Fruit fly (Drosophila melanogaster): Measurements from ENCODE around the gene CG12170.

CG12170 gene

dm6 chr3R:5686049-5686757 lies 49.2 kb downstream of the CG12170 start (continued):
- TF ChIP-seq Nf-YB (GFP tag; optimal IDR thresholded peaks at IDR 0.05) (no peak), Ravus (GFP tag; IDR thresholded peaks at IDR 0.05) (no peak), eve (GFP tag; optimal IDR thresholded peaks at IDR 0.05) (no peak), onecut (GFP tag; IDR thresholded peaks at IDR 0.05) (no peak; the same call in 1 of the 2 replicates), pum (GFP tag; optimal IDR thresholded peaks at IDR 0.05) (peak; percentile 29), oc (tag; optimal IDR thresholded peaks at IDR 0.05) (no peak), z (GFP tag; IDR thresholded peaks at IDR 0.05) (no peak), HLH3B (GFP tag; IDR thresholded peaks at IDR 0.05) (peak; percentile 47; the same call in 1 of the 2 replicates), Fer3 (tag; optimal IDR thresholded peaks at IDR 0.05) (peak; percentile 62), CG12942 (GFP tag; optimal IDR thresholded peaks at IDR 0.05) (no peak), unpg (GFP tag; optimal IDR thresholded peaks at IDR 0.05) (peak; percentile 58), HmgZ (tag; optimal IDR thresholded peaks at IDR 0.05) (no peak), pfk (GFP tag; optimal IDR thresholded peaks at IDR 0.05) (no peak), Chrac-16 (GFP tag; optimal IDR thresholded peaks at IDR 0.05) (peak; percentile 18), HmgD (GFP tag; optimal IDR thresholded peaks at IDR 0.05) (no peak), CG16779 (GFP tag; IDR thresholded peaks at IDR 0.05) (peak; percentile 42; the same call in 1 of the 2 replicates), tna (GFP tag; IDR thresholded peaks at IDR 0.05; ENCODE audit: partially characterized antibody) (no peak), kah (GFP tag; optimal IDR thresholded peaks at IDR 0.05) (no peak), TFAM (GFP tag; optimal IDR thresholded peaks at IDR 0.05) (no peak), fd64A (GFP tag; optimal IDR thresholded peaks at IDR 0.05) (no peak), sim (GFP tag; IDR thresholded peaks at IDR 0.05) (no peak), Bteb2 (GFP tag; optimal IDR thresholded peaks at IDR 0.05) (no peak), CG12744 (GFP tag; optimal IDR thresholded peaks at IDR 0.05) (no peak), MTF-1 (GFP tag; optimal IDR thresholded peaks at IDR 0.05; ENCODE audit: borderline replicate concordance) (no peak), ase (GFP tag; IDR thresholded peaks at IDR 0.05) (no peak), Ptx1 (GFP tag; IDR thresholded peaks at IDR 0.05) (peak; percentile 56), Elba2 (GFP tag; optimal IDR thresholded peaks at IDR 0.05) (no peak), maf-S (GFP tag; optimal IDR thresholded peaks at IDR 0.05) (no peak), Bgb (GFP tag; IDR thresholded peaks at IDR 0.05; ENCODE audit: partially characterized antibody) (no peak), luna (GFP tag; optimal IDR thresholded peaks at IDR 0.05) (no peak), CG15073 (GFP tag; optimal IDR thresholded peaks at IDR 0.05) (no peak), pnt (GFP tag; optimal IDR thresholded peaks at IDR 0.05) (no peak), Lpt (GFP tag; optimal IDR thresholded peaks at IDR 0.05) (no peak), crc (GFP tag; optimal IDR thresholded peaks at IDR 0.05) (no peak), lab (GFP tag; optimal IDR thresholded peaks at IDR 0.05) (peak; percentile 75), fd3F (GFP tag; optimal IDR thresholded peaks at IDR 0.05) (peak; percentile 5), az2 (GFP tag; optimal IDR thresholded peaks at IDR 0.05) (peak; percentile 42), CG17385 (GFP tag; optimal IDR thresholded peaks at IDR 0.05) (peak; percentile 25), CG18476 (GFP tag; optimal IDR thresholded peaks at IDR 0.05) (peak; percentile 7), Side (GFP tag; optimal IDR thresholded peaks at IDR 0.05) (no peak), CG16863 (GFP tag; optimal IDR thresholded peaks at IDR 0.05) (no peak), tup (GFP tag; optimal IDR thresholded peaks at IDR 0.05) (no peak), CG8290 (GFP tag; optimal IDR thresholded peaks at IDR 0.05) (no peak), CG8290 (tag; optimal IDR thresholded peaks at IDR 0.05) (peak in 1 of 2 experiments; percentile 74), Dad (GFP tag; optimal IDR thresholded peaks at IDR 0.05) (no peak), CG10366 (GFP tag; IDR thresholded peaks at IDR 0.05) (peak; percentile 52), klu (GFP tag; IDR thresholded peaks at IDR 0.05) (no peak), trh (GFP tag; optimal IDR thresholded peaks at IDR 0.05) (no peak), lilli (GFP tag; optimal IDR thresholded peaks at IDR 0.05) (peak; percentile 51), CG6813 (GFP tag; optimal IDR thresholded peaks at IDR 0.05) (peak; percentile 36), salm (tag; optimal IDR thresholded peaks at IDR 0.05) (no peak)
